Worm (Caenorhabditis elegans) whole organism, early embryonic: Measurements from ENCODE around the gene T06E4.21.

Source experiments
- B0310.2 ChIP-seq: sonication (generic microtip); optimal IDR thresholded peaks from 2 replicates; lab custom pipeline; 2016; ENCODE audit warnings: mild to moderate bottlenecking, missing genetic modification characterization, missing compliant biosample characterization
- aly-1 ChIP-seq: sonication (generic microtip); optimal IDR thresholded peaks from 2 replicates; lab custom pipeline; 2016; ENCODE audit warnings: missing genetic modification characterization, missing compliant biosample characterization
- ama-1 ChIP-seq: fragments of 150-350 bp; optimal IDR thresholded peaks from 2 replicates; lab custom pipeline; 2014
- ceh-13 ChIP-seq: fragments of 200-800 bp; sonication (Bioruptor generic); optimal IDR thresholded peaks from 2 replicates; lab custom pipeline; 2018; ENCODE audit warnings: mild to moderate bottlenecking, missing genetic modification characterization, missing compliant biosample characterization
- ceh-36 ChIP-seq: sonication (generic microtip); optimal IDR thresholded peaks from 2 replicates; lab custom pipeline; 2016; ENCODE audit warnings: missing genetic modification characterization, inconsistent platforms, missing compliant biosample characterization
- ets-7 ChIP-seq: sonication (generic microtip); optimal IDR thresholded peaks from 2 replicates; lab custom pipeline; 2016; ENCODE audit warnings: missing genotype, missing genetic modification characterization, missing compliant biosample characterization
- hnd-1 ChIP-seq: sonication (generic microtip); optimal IDR thresholded peaks from 2 replicates; lab custom pipeline; 2016; ENCODE audit warnings: missing genetic modification characterization, missing compliant biosample characterization
- pes-1 ChIP-seq: fragments of 200-800 bp; sonication (Bioruptor generic); IDR thresholded peaks from 2 replicates; pipeline ENCODE4 v1.3.6; 2022; ENCODE audit warnings: missing genetic modification reagents, missing genetic modification characterization, missing compliant biosample characterization
- scrt-1 ChIP-seq: fragments of 200-800 bp; sonication (Bioruptor generic); IDR thresholded peaks from 2 replicates; pipeline ENCODE4 v1.3.6; 2022; ENCODE audit warnings: missing genetic modification characterization, missing compliant biosample characterization
- sea-1 ChIP-seq: fragments of 200-800 bp; sonication (Bioruptor generic); conservative IDR thresholded peaks from 2 replicates; pipeline ENCODE4 v1.3.6; 2022; ENCODE audit warnings: missing genetic modification characterization, missing compliant biosample characterization
- tbx-37 ChIP-seq: fragments of 200-800 bp; sonication (Bioruptor generic); conservative IDR thresholded peaks from 2 replicates; pipeline ENCODE4 v1.3.6; 2022; ENCODE audit warnings: missing genetic modification reagents, missing genetic modification characterization, missing compliant biosample characterization
- tra-4 ChIP-seq: sonication (generic microtip); optimal IDR thresholded peaks from 2 replicates; lab custom pipeline; 2017; ENCODE audit warnings: missing genetic modification characterization, missing compliant biosample characterization

DNA sequence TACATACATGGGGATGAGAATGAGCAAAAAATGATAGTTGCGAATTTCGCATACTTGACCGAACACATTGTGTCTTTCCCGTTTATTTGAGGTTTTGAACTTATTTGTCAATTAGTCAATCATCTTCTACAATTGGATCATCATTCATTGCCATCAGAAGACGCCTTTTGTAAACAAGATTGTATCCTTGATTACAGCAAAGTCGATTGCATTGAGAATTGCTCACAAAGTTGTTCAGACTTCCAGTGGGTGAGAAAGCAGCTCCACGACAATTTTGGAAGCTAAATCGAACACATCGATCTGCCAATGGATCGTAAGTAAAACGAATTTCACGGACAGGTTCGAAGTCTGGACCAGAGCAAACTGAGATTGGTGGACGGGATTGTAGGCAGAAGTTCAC, 28.9 kb downstream of the T06E4.21 start:
- TF ChIP-seq ets-7: no peak
- TF ChIP-seq sea-1 (GFP tag; lab: Robert Waterston, UW): no peak
- TF ChIP-seq pes-1 (GFP tag; lab: Robert Waterston, UW): no peak
- no peak for TF ChIP-seq hnd-1 (tag; lab: Kevin White, UChicago)
- no peak for TF ChIP-seq ceh-36 (tag; lab: Kevin White, UChicago)
- no peak for TF ChIP-seq tbx-37
- TF ChIP-seq ama-1 (lab: Kevin White, UChicago): no peak
- no peak for TF ChIP-seq scrt-1 (GFP tag; lab: Robert Waterston, UW)
- no peak for TF ChIP-seq aly-1 (tag; lab: Kevin White, UChicago)
- TF ChIP-seq B0310.2 (tag; lab: Kevin White, UChicago): no peak
- TF ChIP-seq tra-4 (tag; lab: Kevin White, UChicago): no peak
- no peak for TF ChIP-seq ceh-13 (GFP tag; lab: Kevin White, UChicago)
